Fruit fly (Drosophila melanogaster): Measurements from ENCODE around the gene pns.

- TF ChIP-seq kay (GFP tag; ENCODE audit: borderline replicate concordance) (peak; percentile 97), Clk (GFP tag; optimal IDR thresholded peaks at IDR 0.05) (no peak), CG5204 (GFP tag; optimal IDR thresholded peaks at IDR 0.05) (peak; percentile 82)
Observed at dm6 chr3L:1548345-1548970, 11.5 kb downstream of the pns start.

Measured in whole organism, adult.